Fruit fly (Drosophila melanogaster) whole organism, prepupa: ENCODE results near the gene cher.
A peak's percentile ranks its signal among the peaks of the same experiment; 100 is the strongest.

Source experiments
- CG11762 ChIP-seq: fragments of 200-800 bp; sonication (Bioruptor generic); optimal IDR thresholded peaks from 3 replicates; lab custom pipeline; 2016; ENCODE audit warnings: missing biosample characterization, missing genetic modification characterization; ENCODE audit not compliant: insufficient read depth
- CG4318 ChIP-seq: fragments of 200-800 bp; sonication (Bioruptor generic); optimal IDR thresholded peaks from 3 replicates; lab custom pipeline; 2017; ENCODE audit warnings: missing biosample characterization, mild to moderate bottlenecking, missing genetic modification characterization
- CG6792 ChIP-seq: fragments of 200-800 bp; sonication (Bioruptor generic); optimal IDR thresholded peaks from 3 replicates; lab custom pipeline; 2016; ENCODE audit warnings: missing biosample characterization, missing genetic modification characterization
- CG6808 ChIP-seq: fragments of 200-800 bp; sonication (Bioruptor generic); optimal IDR thresholded peaks from 3 replicates; lab custom pipeline; 2017; ENCODE audit warnings: missing biosample characterization, missing genetic modification characterization, mild to moderate bottlenecking, moderate library complexity, missing genetic modification reagents
- CG8119 ChIP-seq: fragments of 200-800 bp; sonication (Bioruptor generic); IDR thresholded peaks from 3 replicates; pipeline ENCODE4 v1.3.6; 2022; ENCODE audit warnings: missing biosample characterization, missing genetic modification characterization
- Eip93F ChIP-seq: fragments of 200-800 bp; sonication (Bioruptor generic); optimal IDR thresholded peaks from 2 replicates; lab custom pipeline; 2016; ENCODE audit warnings: missing biosample characterization, mild to moderate bottlenecking, missing genetic modification characterization
- Ets21C ChIP-seq: fragments of 200-800 bp; sonication (Bioruptor generic); optimal IDR thresholded peaks from 3 replicates; lab custom pipeline; 2016; ENCODE audit warnings: missing biosample characterization, missing genetic modification characterization
- Hr39 ChIP-seq: fragments of 200-800 bp; sonication (Bioruptor generic); optimal IDR thresholded peaks from 2 replicates; lab custom pipeline; 2016; ENCODE audit warnings: missing biosample characterization, missing genetic modification characterization
- Lpt ChIP-seq: fragments of 200-800 bp; sonication (Bioruptor generic); optimal IDR thresholded peaks from 3 replicates; lab custom pipeline; 2016; ENCODE audit warnings: missing biosample characterization, missing genetic modification characterization
- salr ChIP-seq, 2 experiments: fragments of 200-800 bp; sonication (Bioruptor generic); optimal IDR thresholded peaks; 3 replicates each; lab custom pipeline; 2016 to 2018; ENCODE audit warnings: missing biosample characterization in 2 of 2, missing genetic modification characterization in 2 of 2, mild to moderate bottlenecking in 1 of 2
- topi ChIP-seq: fragments of 200-800 bp; sonication (Bioruptor generic); optimal IDR thresholded peaks from 3 replicates; lab custom pipeline; 2016; ENCODE audit warnings: missing biosample characterization, missing genetic modification characterization

dm6 chr3R:17080666-17081358 lies 44.4 kb downstream of the cher start:
- TF ChIP-seq Ets21C (GFP tag; lab: Kevin White, UChicago), result peak; percentile 91
- TF ChIP-seq Lpt (GFP tag; lab: Kevin White, UChicago), result peak; percentile 98
- TF ChIP-seq CG11762 (GFP tag; lab: Kevin White, UChicago), result peak; percentile 99
- peak; percentile 97 for TF ChIP-seq CG6792
- peak; percentile 99 for TF ChIP-seq CG8119 (GFP tag; lab: Robert Waterston, UW)
- peak; percentile 98 for TF ChIP-seq topi (GFP tag; lab: Kevin White, UChicago)
- peak; percentile 86 to 99 for TF ChIP-seq salr (GFP tag; optimal IDR thresholded peaks at IDR 0.05; lab: Kevin White, UChicago)
- peak; percentile 98 for TF ChIP-seq CG6808 (GFP tag; lab: Kevin White, UChicago)
- TF ChIP-seq Eip93F (GFP tag; lab: Kevin White, UChicago), result peak; percentile 93
- peak; percentile 94 for TF ChIP-seq Hr39 (GFP tag; lab: Kevin White, UChicago)
- TF ChIP-seq CG4318, result peak; percentile 95
